Fruit fly (Drosophila melanogaster): Measurements from ENCODE around the gene dbf.

DNA sequence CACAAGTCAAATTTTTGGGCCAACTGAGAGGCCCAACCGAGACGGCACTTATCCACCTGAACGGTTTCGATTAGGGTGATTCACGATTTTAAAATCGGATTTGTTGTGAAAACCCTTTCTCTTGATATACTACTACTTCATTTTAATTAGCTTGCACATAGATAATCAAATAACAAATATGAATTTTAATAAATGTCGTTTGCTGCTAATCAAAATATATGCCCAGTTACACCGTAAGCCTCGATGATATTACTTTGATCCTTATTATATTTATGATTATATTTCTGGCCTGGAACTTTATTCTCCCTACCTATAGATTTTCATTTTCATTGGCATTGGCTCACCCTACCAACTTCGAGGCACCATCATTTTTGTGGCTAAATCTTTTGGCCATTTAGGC is 35.5 kb upstream of the dbf start:
- TF ChIP-seq toe (GFP tag; optimal IDR thresholded peaks at IDR 0.05) (no peak), CG12768 (GFP tag; optimal IDR thresholded peaks at IDR 0.05) (no peak), Hr96 (GFP tag; optimal IDR thresholded peaks at IDR 0.05) (no peak), CG1620 (GFP tag; optimal IDR thresholded peaks at IDR 0.05) (no peak), tj (GFP tag; optimal IDR thresholded peaks at IDR 0.05) (no peak)
